Worm (Caenorhabditis elegans) whole organism, L3 larva: ENCODE measurements around the gene nhl-3.
"Not testable (repeated sequence)": the region's sequence is repeated elsewhere in the genome, so short reads cannot be mapped to it uniquely, and the experiment has no call there.

ENCODE experiments used
- ZK546.5 ChIP-seq: sonication (generic microtip); optimal IDR thresholded peaks from 2 replicates; lab custom pipeline; 2017; ENCODE audit warnings: missing biosample characterization, missing genetic modification characterization
- aly-2 ChIP-seq: fragments of 150-350 bp; optimal IDR thresholded peaks from 2 replicates; lab custom pipeline; 2014; ENCODE audit warnings: missing biosample characterization, missing genetic modification characterization
- ceh-82 ChIP-seq: fragments of 150-350 bp; optimal IDR thresholded peaks from 2 replicates; lab custom pipeline; 2014; ENCODE audit warnings: missing biosample characterization, missing genetic modification characterization
- elt-1 ChIP-seq: fragments of 150-350 bp; optimal IDR thresholded peaks from 2 replicates; lab custom pipeline; 2014; ENCODE audit warnings: missing biosample characterization, missing genetic modification characterization
- fos-1 ChIP-seq: fragments of 150-350 bp; optimal IDR thresholded peaks from 2 replicates; lab custom pipeline; 2014; ENCODE audit warnings: missing biosample characterization, missing genetic modification characterization
- nhr-237 ChIP-seq: fragments of 150-350 bp; optimal IDR thresholded peaks from 2 replicates; lab custom pipeline; 2014; ENCODE audit warnings: missing biosample characterization, missing genetic modification characterization
- pha-4 ChIP-seq: fragments of 150-350 bp; optimal IDR thresholded peaks from 2 replicates; lab custom pipeline; 2014; ENCODE audit warnings: missing biosample characterization, missing genetic modification reagents, missing genetic modification characterization
- skn-1 ChIP-seq: fragments of 150-350 bp; optimal IDR thresholded peaks from 2 replicates; lab custom pipeline; 2014; ENCODE audit warnings: missing biosample characterization, missing genetic modification characterization

ce11 chrII:593221-593620 is 8.7 kb downstream of the nhl-3 start, which contains the start of gene W08F4.1:
- not testable (repeated sequence) for TF ChIP-seq ZK546.5 (tag; lab: Kevin White, UChicago); nhr-237; skn-1; aly-2; fos-1 (tag; lab: Kevin White, UChicago); ceh-82; elt-1 (tag; lab: Kevin White, UChicago); pha-4 (tag; lab: Kevin White, UChicago)
